Worm (Caenorhabditis elegans): ENCODE data around the gene rab-19.
"Not testable (repeated sequence)": the region's sequence is repeated elsewhere in the genome, so short reads cannot be mapped to it uniquely, and the experiment has no call there.

The rab-19 gene

ce11 chrIV:13383763-13384436 is at the start of gene rab-19:
TSS of gene rab-19 (minus strand) at chrIV:13384386.
- TF ChIP-seq dao-5 (tag; optimal IDR thresholded peaks at IDR 0.05) (no peak), him-1 (tag; optimal IDR thresholded peaks at IDR 0.05) (no peak), W03F9.2 (tag; optimal IDR thresholded peaks at IDR 0.05) (no peak)

ce11 chrIV:13433904-13434303 is 49.7 kb upstream of the rab-19 start, which contains the start of gene K09B11.5:
TSS of gene K09B11.5 (minus strand) at chrIV:13434004.
- TF ChIP-seq dao-5, W03F9.2, him-1 (tag; optimal IDR thresholded peaks at IDR 0.05): not testable (repeated sequence)

DNA sequence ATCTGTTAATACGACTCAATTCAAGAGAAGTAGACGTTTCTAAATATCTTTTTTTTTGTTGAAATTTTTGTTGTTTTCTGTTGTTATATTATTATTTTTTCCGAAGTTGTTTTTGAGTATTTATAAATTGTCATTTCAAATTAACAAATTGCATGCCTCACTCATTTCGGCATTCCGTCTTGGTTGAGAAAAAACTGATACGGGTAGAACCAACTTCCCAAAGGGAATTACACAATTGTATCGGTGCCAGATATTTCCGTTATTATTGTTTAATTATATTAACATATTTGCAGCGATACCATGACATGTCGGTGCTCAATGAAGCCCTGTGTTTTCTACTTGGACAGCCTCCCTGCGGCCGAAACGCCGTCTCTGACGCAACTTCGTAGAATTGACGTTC is 45.1 kb upstream of the rab-19 start, which contains the start of gene K09B11.4:
Gene K09B11.4 (plus strand): TSS at position 301 of the 400 bp plus-strand sequence.
- TF ChIP-seq him-1 (tag; optimal IDR thresholded peaks at IDR 0.05), result no peak
- TF ChIP-seq W03F9.2 (tag; optimal IDR thresholded peaks at IDR 0.05), result no peak
- no peak for TF ChIP-seq dao-5 (tag; optimal IDR thresholded peaks at IDR 0.05)

DNA sequence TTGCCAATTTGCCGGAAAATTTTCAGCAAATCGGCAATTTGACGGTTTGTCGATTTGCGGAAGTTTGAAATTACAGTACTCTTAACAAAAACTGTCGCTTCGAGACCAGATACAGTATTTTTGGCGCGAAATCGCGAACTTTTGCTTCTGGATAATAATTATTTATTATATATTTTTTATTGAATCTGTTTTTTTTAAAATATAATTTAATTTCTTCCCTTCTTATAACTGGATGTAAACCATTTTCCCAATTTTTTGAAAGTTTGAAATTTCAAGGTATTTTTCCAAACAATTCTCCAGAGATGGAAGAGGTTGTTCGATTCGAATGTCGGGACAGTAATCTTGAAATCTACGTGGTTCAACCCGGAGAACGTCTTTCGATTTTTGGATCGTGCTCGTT is 38.0 kb upstream of the rab-19 start, which contains the start of gene nol-9:
Gene nol-9 (plus strand): TSS at position 301 of the 400 bp plus-strand sequence.
- TF ChIP-seq dao-5 (tag; optimal IDR thresholded peaks at IDR 0.05), result no peak

- no peak for TF ChIP-seq W03F9.2 (tag; optimal IDR thresholded peaks at IDR 0.05)
- TF ChIP-seq dao-5 (tag; optimal IDR thresholded peaks at IDR 0.05), result no peak
- no peak for TF ChIP-seq him-1 (tag; optimal IDR thresholded peaks at IDR 0.05)
Measured at ce11 chrIV:13415739-13416271, 31.6 kb upstream of the rab-19 start, which contains the start of the genes pik-1 and aptf-2. TSS of gene pik-1 (plus strand) at chrIV:13416041. TSS of gene aptf-2 (minus strand) at chrIV:13416051.

- no peak for TF ChIP-seq dao-5 (tag; optimal IDR thresholded peaks at IDR 0.05)
- no peak for TF ChIP-seq him-1 (tag; optimal IDR thresholded peaks at IDR 0.05)
- no peak for TF ChIP-seq W03F9.2 (tag; optimal IDR thresholded peaks at IDR 0.05)
Measured at ce11 chrIV:13412845-13413383, 28.7 kb upstream of the rab-19 start, which contains the start of gene gcl-1. TSS of gene gcl-1 (minus strand) at chrIV:13412895.

- TF ChIP-seq W03F9.2 (tag; optimal IDR thresholded peaks at IDR 0.05) (no peak), him-1 (tag; optimal IDR thresholded peaks at IDR 0.05) (no peak), dao-5 (tag; optimal IDR thresholded peaks at IDR 0.05) (no peak)
Measured at ce11 chrIV:13408018-13408417, 23.8 kb upstream of the rab-19 start, which contains the start of gene Y62E10A.19. TSS of gene Y62E10A.19 (minus strand) at chrIV:13408306.

DNA sequence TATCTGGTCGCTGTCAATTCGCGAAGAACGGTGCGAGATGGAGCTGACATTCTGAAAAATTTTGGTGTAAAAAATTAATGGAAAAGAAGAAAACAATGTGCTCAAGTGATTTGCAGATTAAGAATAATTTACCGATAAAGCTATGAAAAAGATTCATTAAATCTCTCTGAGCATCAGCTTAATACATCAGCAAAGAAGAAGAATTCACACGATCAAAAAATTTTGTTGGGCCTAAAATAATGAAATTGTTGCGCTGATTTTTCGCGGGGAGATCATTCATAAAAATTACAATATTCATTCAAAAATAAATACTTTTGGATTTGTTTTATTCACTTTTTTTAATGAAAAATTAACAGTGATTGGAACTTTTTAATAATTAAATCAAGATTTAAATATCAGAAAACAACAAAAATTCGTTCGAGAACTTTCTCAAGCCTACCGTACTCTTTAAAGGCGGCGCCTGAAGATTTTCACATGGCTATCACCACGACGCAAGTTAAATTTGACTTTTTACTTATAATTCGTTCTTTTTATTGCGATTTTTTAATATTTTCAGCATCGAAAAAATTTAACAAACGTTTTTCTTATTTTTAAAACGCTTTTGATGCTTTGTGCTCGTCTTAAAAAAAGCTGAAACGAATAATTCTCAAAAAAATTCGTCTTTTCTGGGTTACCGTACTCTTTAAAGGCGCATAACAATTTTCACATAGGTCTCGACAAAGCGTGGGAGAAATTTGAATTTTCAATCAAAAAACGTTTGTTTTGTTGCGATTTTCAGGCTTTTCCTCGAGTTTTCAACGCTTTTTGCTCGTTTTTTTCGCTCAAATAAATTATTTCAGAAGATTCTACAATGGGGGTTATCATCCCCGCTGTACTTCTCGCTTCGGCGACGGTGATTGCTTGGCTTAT is 16.5 kb upstream of the rab-19 start, which contains the start of the genes memi-2 and cyp-31A5:
Gene memi-2 (minus strand): TSS at position 51 of the 909 bp plus-strand sequence.
Gene cyp-31A5 (plus strand): TSS at position 834 of the 909 bp plus-strand sequence.
- TF ChIP-seq W03F9.2 (tag; optimal IDR thresholded peaks at IDR 0.05) (no peak), dao-5 (tag; optimal IDR thresholded peaks at IDR 0.05) (no peak), him-1 (tag; optimal IDR thresholded peaks at IDR 0.05) (no peak)

DNA sequence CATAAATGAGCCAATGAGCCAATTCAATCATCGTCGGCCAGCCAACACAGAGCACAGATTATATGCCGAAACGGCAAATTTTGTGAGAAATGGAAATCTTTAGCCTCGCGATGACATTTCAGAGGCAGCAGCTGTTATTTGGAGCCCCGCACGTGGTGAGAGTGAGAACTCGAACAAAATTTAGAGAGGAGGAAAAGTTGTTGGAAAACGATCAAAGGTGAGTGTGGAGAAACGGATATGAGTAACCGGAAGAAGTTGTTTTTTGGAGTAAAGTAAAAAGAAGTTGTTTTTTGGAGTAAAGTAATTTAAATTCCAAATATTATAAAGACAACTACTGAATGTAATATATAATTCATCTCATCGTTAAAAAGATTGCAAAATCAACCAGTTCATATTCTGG is 14.5 kb upstream of the rab-19 start, which contains the start of gene Y62E10A.13:
Gene Y62E10A.13 (minus strand): TSS at position 326 of the 400 bp plus-strand sequence.
- no peak for TF ChIP-seq W03F9.2 (tag; optimal IDR thresholded peaks at IDR 0.05)
- no peak for TF ChIP-seq him-1 (tag; optimal IDR thresholded peaks at IDR 0.05)
- TF ChIP-seq dao-5 (tag; optimal IDR thresholded peaks at IDR 0.05), result no peak

DNA sequence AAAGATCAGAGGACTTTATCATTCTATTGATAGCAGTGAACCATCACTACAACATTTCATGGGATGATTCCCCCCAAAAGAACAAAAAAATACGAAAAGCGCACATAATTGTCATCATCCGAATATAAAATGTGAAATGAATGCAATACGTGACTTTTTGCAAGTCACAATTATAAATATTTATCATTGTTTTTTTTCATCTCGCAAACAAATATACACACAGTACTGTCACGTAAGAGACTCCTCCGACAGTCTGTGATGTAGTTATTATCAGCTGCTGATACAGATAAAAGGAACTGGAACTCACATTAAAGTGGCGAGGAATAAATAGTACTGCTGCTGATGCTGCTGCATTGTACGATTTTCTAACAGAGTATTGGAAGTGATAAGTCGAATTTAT is 12.2 kb upstream of the rab-19 start:
- TF ChIP-seq dao-5 (tag; optimal IDR thresholded peaks at IDR 0.05), result no peak
- TF ChIP-seq W03F9.2 (tag; optimal IDR thresholded peaks at IDR 0.05), result no peak
- no peak for TF ChIP-seq him-1 (tag; optimal IDR thresholded peaks at IDR 0.05)

- TF ChIP-seq him-1 (tag; optimal IDR thresholded peaks at IDR 0.05) (peak; percentile 67), W03F9.2 (tag; optimal IDR thresholded peaks at IDR 0.05) (no peak), dao-5 (tag; optimal IDR thresholded peaks at IDR 0.05) (no peak)
Measured at ce11 chrIV:13395255-13395654, 11.1 kb upstream of the rab-19 start.

DNA sequence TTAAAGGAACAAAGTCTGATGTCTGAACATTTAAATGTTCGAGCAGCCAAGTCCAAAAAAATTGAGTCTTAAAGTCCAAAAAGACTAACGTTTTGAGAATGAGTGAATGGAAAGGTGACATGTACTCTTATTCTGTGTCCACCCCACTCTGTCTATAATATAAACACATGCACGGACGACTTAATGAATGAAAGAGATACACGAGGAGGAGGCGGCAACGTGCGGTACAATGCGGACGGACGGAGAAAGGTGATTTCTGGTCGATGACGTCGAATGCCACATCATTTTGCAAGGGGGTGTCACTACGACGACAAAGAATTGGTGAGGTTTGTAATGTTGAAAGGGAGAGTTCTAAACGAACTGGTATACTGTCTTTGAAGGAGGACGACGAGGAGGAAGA is 10.5 kb upstream of the rab-19 start:
- TF ChIP-seq him-1 (tag; optimal IDR thresholded peaks at IDR 0.05) (no peak), dao-5 (tag; optimal IDR thresholded peaks at IDR 0.05) (no peak), W03F9.2 (tag; optimal IDR thresholded peaks at IDR 0.05) (no peak)

DNA sequence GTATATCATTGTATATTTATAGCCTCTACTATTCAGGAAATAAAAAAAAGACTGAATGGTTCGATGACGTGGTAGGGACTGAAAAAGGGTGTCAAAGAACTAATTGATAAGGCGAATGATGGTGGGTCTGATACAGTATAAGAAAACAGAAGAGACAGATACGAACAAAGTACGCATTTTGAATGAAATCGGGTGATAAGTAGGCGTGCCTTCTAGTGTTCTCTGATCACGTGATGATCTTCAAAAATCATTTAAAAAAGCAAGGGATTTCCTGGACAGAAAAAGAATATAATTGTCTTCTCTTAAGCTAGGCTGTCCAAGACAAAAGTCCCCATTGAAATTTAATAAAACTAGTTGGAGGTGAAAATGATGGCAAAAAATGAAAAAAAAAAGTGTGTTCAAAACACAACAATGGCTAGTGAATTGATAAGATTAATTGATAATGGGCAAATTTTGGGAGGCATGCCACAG is 9.1 kb upstream of the rab-19 start:
- TF ChIP-seq dao-5 (tag; optimal IDR thresholded peaks at IDR 0.05), result no peak
- TF ChIP-seq W03F9.2 (tag; optimal IDR thresholded peaks at IDR 0.05), result peak; percentile 21
